Worm (Caenorhabditis elegans) whole organism, mixed stage, embryonic: ENCODE measurements around the gene T24C12.1.

Source experiments
- bed-3 ChIP-seq: fragments of 200-800 bp; sonication (Bioruptor generic); optimal IDR thresholded peaks from 3 replicates; lab custom pipeline; 2018; ENCODE audit warnings: mild to moderate bottlenecking, missing genetic modification characterization, moderate library complexity, missing compliant biosample characterization
- ceh-39 ChIP-seq: fragments of 150-350 bp; optimal IDR thresholded peaks from 2 replicates; lab custom pipeline; 2014; ENCODE audit warnings: missing biosample characterization, missing genetic modification characterization
- ceh-43 ChIP-seq: fragments of 200-800 bp; sonication (Bioruptor generic); optimal IDR thresholded peaks from 2 replicates; lab custom pipeline; 2018; ENCODE audit warnings: mild to moderate bottlenecking, missing genetic modification characterization, moderate library complexity, missing compliant biosample characterization
- ceh-83 ChIP-seq: fragments of 200-800 bp; sonication (Bioruptor generic); optimal IDR thresholded peaks from 2 replicates; lab custom pipeline; 2018; ENCODE audit warnings: mild to moderate bottlenecking, missing genetic modification characterization, missing compliant biosample characterization
- ces-1 ChIP-seq: fragments of 150-350 bp; optimal IDR thresholded peaks from 2 replicates; lab custom pipeline; 2014; ENCODE audit warnings: missing biosample characterization, missing genetic modification reagents, missing genetic modification characterization
- cnd-1 ChIP-seq: fragments of 200-800 bp; sonication (Bioruptor generic); optimal IDR thresholded peaks from 2 replicates; lab custom pipeline; 2018; ENCODE audit warnings: mild to moderate bottlenecking, missing genetic modification characterization, missing compliant biosample characterization
- elt-1 ChIP-seq: sonication (generic microtip); optimal IDR thresholded peaks from 2 replicates; lab custom pipeline; 2017; ENCODE audit warnings: missing genetic modification characterization, mild to moderate bottlenecking, missing compliant biosample characterization, antibody characterized with exemption, moderate library complexity, borderline replicate concordance; ENCODE audit not compliant: insufficient read depth
- flh-1 ChIP-seq: fragments of 200-800 bp; sonication (Bioruptor generic); optimal IDR thresholded peaks from 2 replicates; lab custom pipeline; 2018; ENCODE audit warnings: mild to moderate bottlenecking, missing genetic modification characterization, moderate library complexity, missing compliant biosample characterization
- ham-2 ChIP-seq: fragments of 200-800 bp; sonication (Bioruptor generic); optimal IDR thresholded peaks from 2 replicates; lab custom pipeline; 2018; ENCODE audit warnings: mild to moderate bottlenecking, missing genetic modification characterization, missing compliant biosample characterization
- hlh-1 ChIP-seq: fragments of 150-350 bp; optimal IDR thresholded peaks from 2 replicates; lab custom pipeline; 2014; ENCODE audit warnings: missing biosample characterization, missing genetic modification reagents, missing genetic modification characterization
- lin-13 ChIP-seq: fragments of 150-350 bp; optimal IDR thresholded peaks from 2 replicates; lab custom pipeline; 2014; ENCODE audit warnings: missing biosample characterization, missing genetic modification characterization
- lin-32 ChIP-seq: fragments of 200-800 bp; sonication (Bioruptor generic); optimal IDR thresholded peaks from 2 replicates; lab custom pipeline; 2018; ENCODE audit warnings: mild to moderate bottlenecking, missing genetic modification characterization, missing compliant biosample characterization
- lsy-2 ChIP-seq: fragments of 150-350 bp; optimal IDR thresholded peaks from 2 replicates; lab custom pipeline; 2014; ENCODE audit warnings: missing biosample characterization, missing genetic modification characterization
- mab-5 ChIP-seq: fragments of 150-350 bp; optimal IDR thresholded peaks from 2 replicates; lab custom pipeline; 2014; ENCODE audit warnings: missing biosample characterization, missing genetic modification characterization
- mep-1 ChIP-seq: fragments of 150-350 bp; optimal IDR thresholded peaks from 2 replicates; lab custom pipeline; 2017; ENCODE audit warnings: missing biosample characterization, missing genetic modification reagents, missing genetic modification characterization, inconsistent platforms
- mls-2 ChIP-seq: sonication (generic microtip); optimal IDR thresholded peaks from 2 replicates; lab custom pipeline; 2016; ENCODE audit warnings: mild to moderate bottlenecking, missing genetic modification characterization, moderate library complexity, missing compliant biosample characterization
- nhr-12 ChIP-seq: fragments of 150-350 bp; optimal IDR thresholded peaks from 2 replicates; lab custom pipeline; 2014; ENCODE audit warnings: missing biosample characterization, missing genetic modification characterization
- nhr-2 ChIP-seq: fragments of 150-350 bp; optimal IDR thresholded peaks from 2 replicates; lab custom pipeline; 2014; ENCODE audit warnings: missing biosample characterization, missing genetic modification characterization
- nhr-28 ChIP-seq: fragments of 150-350 bp; optimal IDR thresholded peaks from 2 replicates; lab custom pipeline; 2014; ENCODE audit warnings: missing biosample characterization, missing genetic modification characterization
- nhr-76 ChIP-seq: sonication (generic microtip); optimal IDR thresholded peaks from 2 replicates; lab custom pipeline; 2017; ENCODE audit warnings: missing biosample characterization, missing genetic modification characterization
- pha-4 ChIP-seq: fragments of 150-350 bp; optimal IDR thresholded peaks from 2 replicates; lab custom pipeline; 2018; ENCODE audit warnings: missing biosample characterization, missing genetic modification reagents, missing genetic modification characterization
- sem-2 ChIP-seq: fragments of 200-800 bp; sonication (Bioruptor generic); optimal IDR thresholded peaks from 2 replicates; lab custom pipeline; 2018; ENCODE audit warnings: mild to moderate bottlenecking, missing genetic modification characterization, missing compliant biosample characterization
- snpc-4 ChIP-seq: fragments of 150-350 bp; optimal IDR thresholded peaks from 2 replicates; lab custom pipeline; 2014; ENCODE audit warnings: missing biosample characterization, missing genetic modification characterization
- sptf-1 ChIP-seq: sonication (generic microtip); optimal IDR thresholded peaks from 2 replicates; lab custom pipeline; 2017; ENCODE audit warnings: mild to moderate bottlenecking, missing genetic modification characterization, moderate library complexity, missing compliant biosample characterization
- tbx-8 ChIP-seq: fragments of 200-800 bp; sonication (Bioruptor generic); optimal IDR thresholded peaks from 2 replicates; lab custom pipeline; 2018; ENCODE audit warnings: mild to moderate bottlenecking, missing genetic modification characterization, moderate library complexity, missing compliant biosample characterization
- unc-62 ChIP-seq: fragments of 150-350 bp; optimal IDR thresholded peaks from 2 replicates; lab custom pipeline; 2014; ENCODE audit warnings: missing biosample characterization, missing genetic modification reagents, missing genetic modification characterization
- zip-8 ChIP-seq: fragments of 150-350 bp; optimal IDR thresholded peaks from 2 replicates; lab custom pipeline; 2014; ENCODE audit warnings: missing biosample characterization, missing genetic modification characterization
- ztf-11 ChIP-seq: fragments of 150-350 bp; optimal IDR thresholded peaks from 2 replicates; lab custom pipeline; 2014; ENCODE audit warnings: missing biosample characterization, missing genetic modification characterization

T24C12.1 gene

ce11 chrX:2197444-2197843, 1.8 kb upstream of the T24C12.1 start:
- TF ChIP-seq cnd-1 (tag; lab: Kevin White, UChicago), result no peak
- no peak for TF ChIP-seq nhr-2 (tag; lab: Kevin White, UChicago)
- TF ChIP-seq ham-2 (GFP tag; lab: Kevin White, UChicago), result no peak
- TF ChIP-seq lin-32, result no peak
- TF ChIP-seq zip-8 (tag; lab: Kevin White, UChicago), result no peak

ce11 chrX:2203760-2204159, 4.5 kb downstream of the T24C12.1 start, which contains the start of gene T24C12.3:
Gene T24C12.3 (minus strand): TSS chrX:2203893.
- TF ChIP-seq ztf-11, result no peak
- peak; percentile 81 for TF ChIP-seq elt-1
- TF ChIP-seq, all 35 proteins: peak for 1

ce11 chrX:2204963-2205362, 5.7 kb downstream of the T24C12.1 start, which contains the start of gene T24C12.4:
Gene T24C12.4 (minus strand): TSS chrX:2205063.
- TF ChIP-seq lin-32 (no peak), bed-3 (GFP tag; lab: Kevin White, UChicago) (no peak), ztf-11 (no peak), lin-13 (tag; lab: Kevin White, UChicago) (no peak), mls-2 (tag; lab: Kevin White, UChicago) (no peak), tbx-8 (GFP tag; lab: Kevin White, UChicago) (no peak), mep-1 (tag; lab: Kevin White, UChicago) (no peak), mab-5 (no peak), flh-1 (no peak), snpc-4 (no peak)

- no peak for TF ChIP-seq sem-2
- TF ChIP-seq bed-3 (GFP tag; lab: Kevin White, UChicago), result no peak
- no peak for TF ChIP-seq ztf-11
- TF ChIP-seq nhr-2 (tag; lab: Kevin White, UChicago), result no peak
- TF ChIP-seq mls-2 (tag; lab: Kevin White, UChicago), result no peak
- no peak for TF ChIP-seq ceh-39
- no peak for TF ChIP-seq zip-8 (tag; lab: Kevin White, UChicago)
- no peak for TF ChIP-seq nhr-12 (tag; lab: Kevin White, UChicago)
These were observed 9.2 kb downstream of the T24C12.1 start for ce11 chrX:2208391-2208790.

- no peak for TF ChIP-seq snpc-4
- TF ChIP-seq unc-62, result no peak
- TF ChIP-seq cnd-1 (tag; lab: Kevin White, UChicago), result no peak
- no peak for TF ChIP-seq mep-1 (tag; lab: Kevin White, UChicago)
- TF ChIP-seq ceh-83 (GFP tag; lab: Kevin White, UChicago), result no peak
- no peak for TF ChIP-seq pha-4 (tag; lab: Kevin White, UChicago)
- no peak for TF ChIP-seq nhr-28 (tag; lab: Kevin White, UChicago)
- no peak for TF ChIP-seq ztf-11
- no peak for TF ChIP-seq zip-8 (tag; lab: Kevin White, UChicago)
- no peak for TF ChIP-seq sptf-1 (tag; lab: Kevin White, UChicago)
- no peak for TF ChIP-seq nhr-12 (tag; lab: Kevin White, UChicago)
- no peak for TF ChIP-seq ceh-43 (GFP tag; lab: Kevin White, UChicago)
- no peak for TF ChIP-seq ceh-39
These were observed 10.9 kb downstream of the T24C12.1 start for ce11 chrX:2210164-2210563.

- TF ChIP-seq nhr-76 (tag; lab: Kevin White, UChicago) (no peak), mls-2 (tag; lab: Kevin White, UChicago) (no peak), lin-13 (tag; lab: Kevin White, UChicago) (no peak), ces-1 (GFP tag; lab: Kevin White, UChicago) (no peak), snpc-4 (no peak), lsy-2 (tag; lab: Kevin White, UChicago) (no peak), hlh-1 (tag; lab: Kevin White, UChicago) (no peak), ztf-11 (no peak), zip-8 (tag; lab: Kevin White, UChicago) (no peak), elt-1 (no peak)
These were observed 11.5 kb downstream of the T24C12.1 start, which contains the start of gene peb-1 for ce11 chrX:2210751-2211150. Gene peb-1 (plus strand): TSS chrX:2211051.

- TF ChIP-seq pha-4 (tag; lab: Kevin White, UChicago) (peak; percentile 19), lin-32 (no peak)
These were observed 12.9 kb downstream of the T24C12.1 start for ce11 chrX:2212141-2212540.
